Fruit fly (Drosophila melanogaster) whole organism, pupa: ENCODE results near the gene Shawl.

Experiments used
- CG10348 ChIP-seq: fragments of 200-800 bp; sonication (Bioruptor generic); IDR thresholded peaks from 2 replicates; pipeline ENCODE4 v1.3.6; 2022; ENCODE audit warnings: missing biosample characterization, missing genetic modification characterization
- CG12605 ChIP-seq: fragments of 200-800 bp; sonication (Bioruptor generic); IDR thresholded peaks from 2 replicates; pipeline ENCODE4 v1.3.6; 2022; ENCODE audit warnings: missing biosample characterization, missing genetic modification characterization
- CG13204 ChIP-seq: fragments of 200-800 bp; sonication (Bioruptor generic); optimal IDR thresholded peaks from 2 replicates; lab custom pipeline; 2018; ENCODE audit warnings: missing biosample characterization, mild to moderate bottlenecking, missing genetic modification characterization, moderate library complexity
- CG14655 ChIP-seq: fragments of 200-800 bp; sonication (Bioruptor generic); optimal IDR thresholded peaks from 3 replicates; lab custom pipeline; 2017; ENCODE audit warnings: mild to moderate bottlenecking, missing biosample characterization, missing genetic modification reagents, missing genetic modification characterization
- CG15710 ChIP-seq: fragments of 200-800 bp; sonication (Bioruptor generic); optimal IDR thresholded peaks from 2 replicates; lab custom pipeline; 2018; ENCODE audit warnings: missing biosample characterization, mild to moderate bottlenecking, missing genetic modification characterization, moderate library complexity
- CG17806 ChIP-seq: fragments of 200-800 bp; sonication (Bioruptor generic); optimal IDR thresholded peaks from 2 replicates; lab custom pipeline; 2018; ENCODE audit warnings: missing biosample characterization, mild to moderate bottlenecking, missing genetic modification characterization, moderate library complexity
- CG32121 ChIP-seq: fragments of 200-800 bp; sonication (Bioruptor generic); IDR thresholded peaks from 2 replicates; pipeline ENCODE4 v1.3.6; 2022; ENCODE audit warnings: missing biosample characterization, missing genetic modification characterization
- CG34367 ChIP-seq: fragments of 200-800 bp; sonication (Bioruptor generic); optimal IDR thresholded peaks from 2 replicates; lab custom pipeline; 2018; ENCODE audit warnings: missing biosample characterization, mild to moderate bottlenecking, missing genetic modification characterization
- CG4496 ChIP-seq: fragments of 200-800 bp; sonication (Bioruptor generic); IDR thresholded peaks from 3 replicates; pipeline ENCODE4 v1.3.6; 2022; ENCODE audit warnings: missing biosample characterization, missing genetic modification characterization
- CG8159 ChIP-seq: fragments of 200-800 bp; sonication (Bioruptor generic); optimal IDR thresholded peaks from 3 replicates; lab custom pipeline; 2018; ENCODE audit warnings: missing biosample characterization, mild to moderate bottlenecking, missing genetic modification characterization, moderate library complexity
- CG8301 ChIP-seq: fragments of 200-800 bp; sonication (Bioruptor generic); optimal IDR thresholded peaks from 2 replicates; lab custom pipeline; 2018; ENCODE audit warnings: missing biosample characterization, mild to moderate bottlenecking, missing genetic modification characterization
- CG9948 ChIP-seq: fragments of 200-800 bp; sonication (Bioruptor generic); optimal IDR thresholded peaks from 2 replicates; lab custom pipeline; 2018; ENCODE audit warnings: missing biosample characterization, mild to moderate bottlenecking, missing genetic modification characterization, moderate library complexity
- D1 ChIP-seq: fragments of 200-800 bp; sonication (Bioruptor generic); optimal IDR thresholded peaks from 2 replicates; lab custom pipeline; 2018; ENCODE audit warnings: missing biosample characterization, mild to moderate bottlenecking, missing genetic modification characterization, moderate library complexity
- EcR ChIP-seq: fragments of 200-800 bp; sonication (Bioruptor generic); optimal IDR thresholded peaks from 3 replicates; lab custom pipeline; 2019; ENCODE audit warnings: missing biosample characterization, missing genetic modification characterization, mild to moderate bottlenecking, moderate library complexity, missing genetic modification reagents
- Ets98B ChIP-seq: fragments of 200-800 bp; sonication (Bioruptor generic); IDR thresholded peaks from 2 replicates; pipeline ENCODE4 v1.3.6; 2022; ENCODE audit warnings: missing biosample characterization, missing genetic modification characterization
- Pif1A ChIP-seq: fragments of 200-800 bp; sonication (Bioruptor generic); optimal IDR thresholded peaks from 3 replicates; lab custom pipeline; 2016; ENCODE audit warnings: missing biosample characterization, missing genetic modification characterization
- Pif1B ChIP-seq: fragments of 200-800 bp; sonication (Bioruptor generic); optimal IDR thresholded peaks from 3 replicates; lab custom pipeline; 2016; ENCODE audit warnings: missing biosample characterization, missing genetic modification characterization
- Snoo ChIP-seq: fragments of 200-800 bp; sonication (Bioruptor generic); optimal IDR thresholded peaks from 3 replicates; lab custom pipeline; 2017; ENCODE audit warnings: missing biosample characterization, mild to moderate bottlenecking, missing genetic modification characterization, inconsistent platforms
- fd96Ca ChIP-seq: fragments of 200-800 bp; sonication (Bioruptor generic); IDR thresholded peaks from 3 replicates; pipeline ENCODE4 v1.3.6; 2022; ENCODE audit warnings: missing biosample characterization, missing genetic modification characterization
- gl ChIP-seq: fragments of 200-800 bp; sonication (Bioruptor generic); optimal IDR thresholded peaks from 2 replicates; lab custom pipeline; 2018; ENCODE audit warnings: missing biosample characterization, mild to moderate bottlenecking, missing genetic modification characterization
- rn ChIP-seq: fragments of 200-800 bp; sonication (Bioruptor generic); IDR thresholded peaks from 2 replicates; pipeline ENCODE4 v1.3.6; 2022; ENCODE audit warnings: missing biosample characterization, missing genetic modification characterization

The Shawl gene

DNA sequence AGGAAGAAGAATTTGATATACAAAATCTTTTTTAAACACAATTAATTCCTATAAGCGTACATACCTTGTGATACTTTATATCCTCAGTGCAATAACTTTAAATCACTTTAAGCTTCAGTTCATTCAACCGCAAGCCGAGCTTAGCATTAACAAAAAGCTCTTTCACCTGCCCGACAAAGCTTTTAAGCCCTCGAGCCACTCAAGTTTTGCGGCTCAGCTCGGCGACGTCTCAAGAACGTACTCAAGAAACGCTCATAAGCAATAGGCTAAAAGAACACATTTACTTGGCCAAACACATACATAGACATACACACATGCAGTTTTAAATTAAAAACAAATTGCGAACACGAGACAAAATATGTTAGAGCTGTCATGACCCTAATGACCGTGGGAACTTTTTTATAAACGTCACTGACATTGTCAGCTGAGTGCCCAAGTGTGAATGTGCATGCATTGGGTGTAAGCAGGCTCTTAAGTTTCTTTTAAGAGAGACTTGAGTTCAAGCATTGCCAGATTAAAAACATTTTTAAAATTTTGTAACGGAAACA lies 31.5 kb upstream of the Shawl start:
- TF ChIP-seq EcR (GFP tag; lab: Kevin White, UChicago), result peak; percentile 93
- no peak for TF ChIP-seq CG13204 (GFP tag; lab: Kevin White, UChicago)
- TF ChIP-seq, all 21 proteins: peak for 1

DNA sequence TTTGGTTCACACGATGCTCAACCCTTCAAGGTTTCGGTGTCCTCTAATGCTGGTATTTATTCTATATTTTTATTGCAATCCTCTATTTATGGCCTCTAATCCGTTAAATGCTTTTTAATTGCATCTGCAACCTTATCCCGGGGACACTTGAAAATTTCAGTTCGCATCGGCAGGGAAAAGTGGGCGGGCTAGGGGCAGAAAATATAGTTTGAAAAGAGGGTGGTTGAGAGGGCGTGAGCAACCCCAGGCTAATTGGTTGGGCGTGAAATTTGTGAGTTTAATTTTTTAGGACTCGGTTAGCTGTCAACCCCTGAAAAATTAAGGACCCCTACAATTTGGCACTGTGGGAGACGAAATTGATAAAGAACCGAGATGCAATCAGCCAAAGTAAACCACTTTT lies 30.8 kb upstream of the Shawl start:
- TF ChIP-seq fd96Ca, result no peak

DNA sequence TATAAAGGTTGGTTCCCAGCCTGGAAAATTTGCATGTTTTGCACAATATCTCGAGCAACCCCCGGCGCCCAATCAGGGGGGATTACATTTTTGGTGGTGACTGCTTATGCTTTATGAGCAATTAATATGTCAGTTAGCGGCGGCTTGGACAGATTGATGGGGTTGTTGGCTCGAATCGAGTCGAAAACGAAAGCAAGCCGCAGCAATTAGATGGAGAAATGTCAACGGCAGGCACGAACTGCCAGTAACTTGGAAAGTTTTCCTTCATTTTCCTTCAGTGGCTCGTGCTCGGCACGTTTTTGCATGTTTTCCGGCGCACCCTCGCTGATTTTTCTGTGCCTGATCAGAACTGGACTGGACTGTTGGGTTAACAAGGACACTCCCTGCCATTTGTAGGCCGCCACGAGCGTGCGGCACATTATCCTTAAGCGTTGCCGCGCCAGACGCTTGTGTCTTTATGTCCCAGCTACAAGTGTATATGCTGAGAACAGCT lies 27.9 kb upstream of the Shawl start:
- no peak for TF ChIP-seq CG15710
- TF ChIP-seq CG4496 (GFP tag; lab: Robert Waterston, UW), result no peak
- no peak for TF ChIP-seq CG13204 (GFP tag; lab: Kevin White, UChicago)
- TF ChIP-seq rn (GFP tag; lab: Robert Waterston, UW), result no peak
- no peak for TF ChIP-seq Pif1A (GFP tag; lab: Kevin White, UChicago)
- no peak for TF ChIP-seq CG32121
- TF ChIP-seq CG8159, result no peak
- no peak for TF ChIP-seq gl (tag; lab: Kevin White, UChicago)
- no peak for TF ChIP-seq EcR (GFP tag; lab: Kevin White, UChicago)
- no peak for TF ChIP-seq CG14655 (GFP tag; lab: Kevin White, UChicago)
- no peak for TF ChIP-seq fd96Ca
- no peak for TF ChIP-seq CG9948
- TF ChIP-seq CG12605 (GFP tag; lab: Robert Waterston, UW), result no peak

DNA sequence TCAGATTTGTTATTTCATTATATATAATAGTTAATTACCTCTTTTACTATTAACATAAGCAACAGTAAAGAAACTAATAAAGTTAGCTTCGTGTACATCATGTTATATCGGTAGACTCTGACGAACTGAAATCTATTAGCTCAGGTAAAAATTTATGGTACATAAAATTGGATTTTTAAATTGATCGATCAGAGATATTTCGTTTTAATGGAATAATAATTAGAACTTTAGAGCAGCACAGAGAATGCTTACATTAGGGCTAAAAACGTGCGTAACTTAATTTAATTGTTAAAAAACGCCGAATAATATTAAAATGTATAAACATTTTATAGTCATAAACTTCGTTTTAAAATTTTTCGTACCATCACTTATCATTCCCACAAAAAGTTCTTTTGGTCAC lies 25.7 kb upstream of the Shawl start, which contains the start of gene CG33723:
CG33723 (minus strand) TSS at position 101 of the 400 bp plus-strand sequence.
- no peak for TF ChIP-seq EcR (GFP tag; lab: Kevin White, UChicago)
- TF ChIP-seq Pif1A (GFP tag; lab: Kevin White, UChicago), result no peak
- no peak for TF ChIP-seq CG13204 (GFP tag; lab: Kevin White, UChicago)
- TF ChIP-seq CG12605 (GFP tag; lab: Robert Waterston, UW), result no peak
- no peak for TF ChIP-seq CG17806 (tag; lab: Kevin White, UChicago)
- TF ChIP-seq rn (GFP tag; lab: Robert Waterston, UW), result no peak
- no peak for TF ChIP-seq CG15710
- TF ChIP-seq D1 (tag; lab: Kevin White, UChicago), result no peak

DNA sequence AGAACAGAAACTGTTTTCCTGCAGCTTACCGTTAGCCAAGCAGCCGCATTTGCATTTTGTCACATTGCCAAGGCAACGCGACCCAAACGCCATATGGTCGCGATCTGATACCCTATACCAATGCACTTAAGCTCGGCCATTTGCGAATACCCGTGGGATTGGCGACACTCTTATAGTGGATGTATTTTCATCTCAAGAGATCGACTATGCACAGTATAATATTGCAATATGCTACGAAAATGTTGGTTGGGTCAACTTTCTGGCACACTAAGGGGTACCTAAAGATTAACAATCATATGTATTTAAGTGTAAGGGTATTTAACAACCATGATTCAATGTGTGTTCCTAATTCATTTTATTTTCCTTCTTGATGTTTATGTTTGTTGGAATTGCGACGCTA lies 23.3 kb upstream of the Shawl start:
- TF ChIP-seq CG10348 (GFP tag; lab: Robert Waterston, UW), result no peak
- peak; percentile 70; the same call in 1 of the 3 replicates for TF ChIP-seq CG4496 (GFP tag; lab: Robert Waterston, UW)
- peak; percentile 39 for TF ChIP-seq CG17806 (tag; lab: Kevin White, UChicago)
- TF ChIP-seq CG13204 (GFP tag; lab: Kevin White, UChicago), result no peak
- peak; percentile 42; the same call in 1 of the 2 replicates for TF ChIP-seq CG32121
- peak; percentile 44 for TF ChIP-seq CG8159
- peak; percentile 34 for TF ChIP-seq CG8301 (tag; lab: Kevin White, UChicago)
- no peak for TF ChIP-seq CG12605 (GFP tag; lab: Robert Waterston, UW)
- no peak for TF ChIP-seq rn (GFP tag; lab: Robert Waterston, UW)
- no peak for TF ChIP-seq Pif1B
- TF ChIP-seq CG15710, result peak; percentile 32
- no peak for TF ChIP-seq D1 (tag; lab: Kevin White, UChicago)
- no peak for TF ChIP-seq gl (tag; lab: Kevin White, UChicago)
- TF ChIP-seq fd96Ca, result no peak; the same call in 2 of the 3 replicates
- peak; percentile 27 for TF ChIP-seq CG9948
- TF ChIP-seq CG14655 (GFP tag; lab: Kevin White, UChicago), result peak; percentile 40
- TF ChIP-seq Pif1A (GFP tag; lab: Kevin White, UChicago), result peak; percentile 7
- peak; percentile 47 for TF ChIP-seq Ets98B (GFP tag; lab: Robert Waterston, UW)
- peak; percentile 23 for TF ChIP-seq CG34367 (tag; lab: Kevin White, UChicago)
- peak; percentile 13 for TF ChIP-seq Snoo (tag; lab: Kevin White, UChicago)
- no peak for TF ChIP-seq EcR (GFP tag; lab: Kevin White, UChicago)

DNA sequence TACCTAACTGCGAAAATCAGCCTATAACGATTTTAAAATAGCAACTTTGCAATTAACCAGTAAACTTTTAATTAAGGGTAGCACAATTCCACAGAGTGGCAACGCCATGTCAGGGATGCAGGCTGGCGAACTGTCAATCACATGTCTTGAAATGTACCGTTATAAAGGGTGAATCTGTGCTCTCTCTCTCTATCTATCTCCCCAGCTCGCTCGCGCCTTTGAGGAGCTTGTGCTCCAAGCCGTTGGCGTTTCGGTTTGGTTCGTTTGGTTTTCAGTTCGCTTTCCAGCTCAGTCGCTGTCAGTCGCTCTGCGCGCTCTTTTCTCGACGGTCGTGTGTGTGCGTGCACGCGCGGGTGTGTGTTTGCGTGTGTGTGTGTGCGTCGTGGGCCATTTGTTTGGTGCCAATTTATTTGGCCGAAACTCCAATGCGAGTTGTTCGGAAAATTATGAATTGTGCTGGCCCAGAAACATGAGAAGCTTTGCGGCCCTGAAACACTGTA lies 22.3 kb upstream of the Shawl start, which contains the start of gene numb:
numb (plus strand) TSS at position 254 of the 500 bp plus-strand sequence.
- TF ChIP-seq Ets98B (GFP tag; lab: Robert Waterston, UW), result peak; percentile 45; the same call in 1 of the 2 replicates
- TF ChIP-seq CG32121, result 0 out of 2 replicates have a peak, but pooled peaks have one; percentile 10
- TF ChIP-seq CG8301 (tag; lab: Kevin White, UChicago), result no peak

DNA sequence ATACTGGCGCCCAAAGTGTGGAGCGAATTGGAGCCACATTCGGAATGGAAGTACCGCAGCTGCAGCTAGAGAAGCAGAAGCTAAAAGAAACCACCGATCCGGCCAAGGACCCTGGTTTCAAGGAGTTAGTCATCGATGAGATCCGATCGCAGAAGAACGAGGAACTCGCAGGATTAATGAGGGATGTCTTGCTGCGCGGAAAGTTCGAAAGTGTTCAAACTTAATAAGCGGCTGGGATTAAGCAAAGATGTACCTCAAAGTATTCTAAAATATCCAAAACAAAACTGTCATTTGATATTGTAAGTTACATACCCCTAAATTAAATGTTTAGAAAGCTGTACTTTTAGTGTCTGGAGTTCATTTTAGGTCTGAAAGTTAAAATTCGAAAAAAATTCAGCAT lies 21.5 kb upstream of the Shawl start, which contains the start of gene RpS28-like:
RpS28-like (plus strand) TSS at position 301 of the 400 bp plus-strand sequence.
- TF ChIP-seq Snoo (tag; lab: Kevin White, UChicago) (no peak), CG32121 (no peak), CG4496 (GFP tag; lab: Robert Waterston, UW) (no peak), CG15710 (no peak), rn (GFP tag; lab: Robert Waterston, UW) (no peak), CG12605 (GFP tag; lab: Robert Waterston, UW) (no peak), Ets98B (GFP tag; lab: Robert Waterston, UW) (no peak), CG17806 (tag; lab: Kevin White, UChicago) (no peak), CG8301 (tag; lab: Kevin White, UChicago) (no peak), Pif1A (GFP tag; lab: Kevin White, UChicago) (no peak), CG34367 (tag; lab: Kevin White, UChicago) (no peak), CG8159 (no peak), D1 (tag; lab: Kevin White, UChicago) (no peak)
